Worm (Caenorhabditis elegans): ENCODE results near the gene ipmk-1.

The ipmk-1 gene

DNA sequence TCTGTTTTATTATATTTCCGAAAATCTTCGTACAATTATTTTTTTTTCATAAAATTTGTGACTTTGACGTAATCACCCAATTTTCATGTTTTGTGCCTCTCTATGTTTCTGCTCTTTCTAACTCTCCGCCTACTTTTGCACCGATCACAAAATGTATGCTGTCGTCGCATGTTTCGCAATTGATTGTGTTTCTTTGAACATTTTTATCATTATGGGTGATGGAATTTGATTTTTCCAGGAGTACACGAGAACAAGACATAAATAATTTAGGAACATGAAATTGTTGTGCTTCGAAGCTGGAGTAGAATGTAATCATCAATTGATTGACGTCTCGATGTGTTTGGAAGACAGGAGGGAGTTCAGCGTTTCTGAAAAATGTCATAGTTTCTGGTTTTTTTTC, 53.0 kb downstream of the ipmk-1 start (continued):
- peak; percentile 7 for TF ChIP-seq lin-13 (GFP tag; optimal IDR thresholded peaks at IDR 0.05)
- peak; percentile 99 for TF ChIP-seq dmd-6 (GFP tag; IDR thresholded peaks at IDR 0.05)
- no peak for TF ChIP-seq Y105C5A.15 (GFP tag; IDR thresholded peaks at IDR 0.05)
- no peak for TF ChIP-seq ces-1 (GFP tag; optimal IDR thresholded peaks at IDR 0.05)
- no peak for TF ChIP-seq cey-2 (tag; optimal IDR thresholded peaks at IDR 0.05; ENCODE audit: borderline replicate concordance, insufficient read depth)
- peak in 1 of 2 experiments; percentile 7 for TF ChIP-seq mdl-1 (tag; optimal IDR thresholded peaks at IDR 0.05)
- no peak for TF ChIP-seq ctbp-1 (GFP tag; IDR thresholded peaks at IDR 0.05)
- no peak for TF ChIP-seq aly-2 (tag; optimal IDR thresholded peaks at IDR 0.05)
- TF ChIP-seq nhr-76 (tag; optimal IDR thresholded peaks at IDR 0.05), result no peak
- no peak for TF ChIP-seq nhr-6 (tag; optimal IDR thresholded peaks at IDR 0.05)
- peak; percentile 92 for TF ChIP-seq nhr-48 (tag; optimal IDR thresholded peaks at IDR 0.05)
- TF ChIP-seq F10B5.3 (tag; optimal IDR thresholded peaks at IDR 0.05), result no peak
- TF ChIP-seq R02D3.7 (tag; optimal IDR thresholded peaks at IDR 0.05), result no peak
- TF ChIP-seq unc-39 (tag; optimal IDR thresholded peaks at IDR 0.05), result no peak
- TF ChIP-seq ceh-62 (tag; optimal IDR thresholded peaks at IDR 0.05), result no peak
- TF ChIP-seq vab-7 (GFP tag; IDR thresholded peaks at IDR 0.05), result no peak
- no peak for TF ChIP-seq lin-29 (GFP tag; IDR thresholded peaks at IDR 0.05)
- TF ChIP-seq pqm-1 (tag; optimal IDR thresholded peaks at IDR 0.05), result peak; percentile 95
- no peak for TF ChIP-seq ZK546.5 (tag; optimal IDR thresholded peaks at IDR 0.05)
- no peak for TF ChIP-seq spr-1 (tag; optimal IDR thresholded peaks at IDR 0.05)
- no peak for TF ChIP-seq rbr-2 (tag; optimal IDR thresholded peaks at IDR 0.05)
- no peak for TF ChIP-seq lir-3 (tag; optimal IDR thresholded peaks at IDR 0.05)
- TF ChIP-seq Y48G9A.11 (GFP tag; IDR thresholded peaks at IDR 0.05), result no peak
- TF ChIP-seq mes-2 (tag; optimal IDR thresholded peaks at IDR 0.05; ENCODE audit: poor library complexity, severe bottlenecking), result peak; percentile 12
- TF ChIP-seq egl-27 (tag; optimal IDR thresholded peaks at IDR 0.05), result no peak
- no peak for TF ChIP-seq gei-8 (GFP tag; optimal IDR thresholded peaks at IDR 0.05)
- no peak for TF ChIP-seq ama-1 (optimal IDR thresholded peaks at IDR 0.05)
- TF ChIP-seq lin-1 (GFP tag; IDR thresholded peaks at IDR 0.05), result peak; percentile 62; the same call in 1 of the 2 replicates
- no peak for TF ChIP-seq mxl-2 (GFP tag; conservative IDR thresholded peaks at IDR 0.05)
- TF ChIP-seq ceh-28 (tag; optimal IDR thresholded peaks at IDR 0.05), result no peak
- no peak for TF ChIP-seq tag-97 (GFP tag; IDR thresholded peaks at IDR 0.05)
- no peak for TF ChIP-seq fkh-10 (GFP tag; optimal IDR thresholded peaks at IDR 0.05)
- no peak for TF ChIP-seq F37D6.2 (tag; optimal IDR thresholded peaks at IDR 0.05)
- peak; percentile 72 for TF ChIP-seq nhr-77 (tag; optimal IDR thresholded peaks at IDR 0.05)
- peak; percentile 91 for TF ChIP-seq nhr-28 (tag; optimal IDR thresholded peaks at IDR 0.05)
- no peak for TF ChIP-seq daf-8 (GFP tag; IDR thresholded peaks at IDR 0.05)
- TF ChIP-seq daf-12 (tag; optimal IDR thresholded peaks at IDR 0.05), result no peak
